Worm (Caenorhabditis elegans): Measurements from ENCODE around the gene glb-34.

glb-34 gene

DNA sequence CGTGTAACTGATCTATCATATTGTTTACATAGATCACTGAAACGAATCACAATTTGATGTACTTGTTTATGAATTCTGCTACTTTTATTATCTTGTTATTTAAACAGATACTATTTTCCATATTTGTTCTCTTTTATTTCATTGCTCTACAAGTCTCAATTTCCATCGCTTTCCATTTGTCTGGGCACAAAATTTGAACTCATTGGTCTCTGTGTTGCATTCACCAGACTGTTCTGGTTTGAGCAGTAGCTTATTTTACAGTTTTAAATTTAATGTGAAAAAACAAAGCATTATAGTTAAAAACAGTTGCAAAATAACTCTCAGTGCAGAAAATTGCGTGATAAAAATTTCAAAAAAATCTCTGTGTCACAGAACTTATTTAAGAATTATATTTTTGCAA is 15.1 kb upstream of the glb-34 start:
- no peak for TF ChIP-seq unc-39 (tag; optimal IDR thresholded peaks at IDR 0.05)
- no peak for TF ChIP-seq M03D4.4 (tag; optimal IDR thresholded peaks at IDR 0.05)
- TF ChIP-seq ham-2 (GFP tag; optimal IDR thresholded peaks at IDR 0.05) = no peak
- TF ChIP-seq drap-1 (GFP tag; optimal IDR thresholded peaks at IDR 0.05) = no peak
- TF ChIP-seq flh-1 (GFP tag; optimal IDR thresholded peaks at IDR 0.05) = no peak
- no peak for TF ChIP-seq sem-2 (GFP tag; optimal IDR thresholded peaks at IDR 0.05)
- TF ChIP-seq nhr-2 (tag; optimal IDR thresholded peaks at IDR 0.05) = no peak
- TF ChIP-seq mls-2 (tag; optimal IDR thresholded peaks at IDR 0.05) = no peak

DNA sequence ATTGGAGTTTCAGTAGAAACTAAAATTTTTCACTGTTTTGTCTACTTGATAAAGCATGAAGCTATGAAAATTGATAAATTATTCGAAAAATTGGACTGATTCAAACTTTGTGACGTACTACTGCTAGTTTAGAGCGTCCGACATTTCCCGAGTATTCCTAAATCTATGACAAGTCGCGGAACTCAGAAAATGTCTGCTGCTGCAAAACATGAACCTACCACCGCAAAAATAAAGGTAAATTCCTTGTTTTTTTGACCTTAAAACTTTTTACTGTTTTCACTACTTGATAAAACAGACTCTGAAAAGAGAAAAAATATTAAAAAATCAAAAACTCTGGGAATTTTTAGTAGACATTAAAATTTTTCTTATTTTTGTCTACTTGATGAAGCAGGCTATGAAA is 14.3 kb upstream of the glb-34 start:
- TF ChIP-seq lin-32 (GFP tag; optimal IDR thresholded peaks at IDR 0.05) (no peak), drap-1 (GFP tag; optimal IDR thresholded peaks at IDR 0.05) (no peak), elt-3 (tag; optimal IDR thresholded peaks at IDR 0.05) (no peak), ham-2 (GFP tag; optimal IDR thresholded peaks at IDR 0.05) (no peak), zip-8 (tag; optimal IDR thresholded peaks at IDR 0.05) (no peak), unc-120 (tag; optimal IDR thresholded peaks at IDR 0.05; ENCODE audit: poor library complexity, severe bottlenecking) (no peak), snpc-4 (tag; optimal IDR thresholded peaks at IDR 0.05) (no peak), mep-1 (tag; optimal IDR thresholded peaks at IDR 0.05) (no peak), ceh-83 (GFP tag; optimal IDR thresholded peaks at IDR 0.05) (no peak), lin-13 (tag; optimal IDR thresholded peaks at IDR 0.05) (no peak), hlh-1 (tag; optimal IDR thresholded peaks at IDR 0.05) (no peak), lsy-2 (tag; optimal IDR thresholded peaks at IDR 0.05) (no peak), mab-5 (tag; optimal IDR thresholded peaks at IDR 0.05) (no peak), ceh-43 (GFP tag; optimal IDR thresholded peaks at IDR 0.05) (no peak), cnd-1 (tag; optimal IDR thresholded peaks at IDR 0.05) (no peak), unc-62 (GFP tag; optimal IDR thresholded peaks at IDR 0.05) (no peak), bed-3 (GFP tag; optimal IDR thresholded peaks at IDR 0.05) (no peak), ceh-39 (tag; optimal IDR thresholded peaks at IDR 0.05) (no peak)

DNA sequence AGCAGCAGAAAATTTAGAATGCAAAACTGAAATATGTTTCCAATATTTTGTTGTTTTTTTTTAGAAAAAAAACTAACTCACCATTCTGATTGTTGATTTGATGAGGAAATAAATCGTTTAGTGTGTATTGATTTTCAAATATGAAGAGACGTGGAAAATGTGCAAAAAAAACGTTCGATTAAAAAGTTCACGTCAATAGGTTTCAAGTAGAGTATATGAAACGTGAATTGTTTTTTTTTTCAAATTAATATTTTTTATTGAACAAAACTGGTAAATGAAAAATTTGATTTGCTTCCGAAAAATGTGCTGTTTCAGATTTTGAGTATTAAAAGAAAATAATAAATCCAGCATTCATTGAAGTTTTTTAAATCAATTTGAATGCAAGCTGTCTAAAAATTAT is 8.4 kb upstream of the glb-34 start, which contains the start of gene irld-18:
Gene irld-18 (minus strand): TSS at position 101 of the 400 bp plus-strand sequence.
- no peak for TF ChIP-seq pha-4 (tag; optimal IDR thresholded peaks at IDR 0.05)
- no peak for TF ChIP-seq ceh-83 (GFP tag; optimal IDR thresholded peaks at IDR 0.05)
- no peak for TF ChIP-seq flh-1 (GFP tag; optimal IDR thresholded peaks at IDR 0.05)
- TF ChIP-seq unc-39 (tag; optimal IDR thresholded peaks at IDR 0.05) = no peak
- TF ChIP-seq ceh-39 (tag; optimal IDR thresholded peaks at IDR 0.05) = no peak
- no peak for TF ChIP-seq lsy-2 (tag; optimal IDR thresholded peaks at IDR 0.05)
- TF ChIP-seq sptf-1 (tag; optimal IDR thresholded peaks at IDR 0.05) = no peak
- no peak for TF ChIP-seq lin-32 (GFP tag; optimal IDR thresholded peaks at IDR 0.05)
- TF ChIP-seq unc-120 (tag; optimal IDR thresholded peaks at IDR 0.05; ENCODE audit: poor library complexity, severe bottlenecking) = no peak
- no peak for TF ChIP-seq drap-1 (GFP tag; optimal IDR thresholded peaks at IDR 0.05)

ce11 chrIV:14578650-14579193 is 6.2 kb upstream of the glb-34 start, which contains the start of gene Y57G11B.8:
Y57G11B.8 (minus strand) TSS chrIV:14578700.
- TF ChIP-seq M03D4.4 (tag; optimal IDR thresholded peaks at IDR 0.05) (no peak), nhr-2 (tag; optimal IDR thresholded peaks at IDR 0.05) (no peak), unc-62 (GFP tag; optimal IDR thresholded peaks at IDR 0.05) (no peak), lin-13 (tag; optimal IDR thresholded peaks at IDR 0.05) (no peak), tbx-8 (GFP tag; optimal IDR thresholded peaks at IDR 0.05) (no peak), mab-5 (tag; optimal IDR thresholded peaks at IDR 0.05) (no peak), pha-4 (tag; optimal IDR thresholded peaks at IDR 0.05) (no peak), ceh-39 (tag; optimal IDR thresholded peaks at IDR 0.05) (no peak), sptf-1 (tag; optimal IDR thresholded peaks at IDR 0.05) (no peak), sem-2 (GFP tag; optimal IDR thresholded peaks at IDR 0.05) (no peak), flh-1 (GFP tag; optimal IDR thresholded peaks at IDR 0.05) (no peak), ces-1 (GFP tag; optimal IDR thresholded peaks at IDR 0.05) (no peak), blmp-1 (tag; optimal IDR thresholded peaks at IDR 0.05) (no peak), bed-3 (GFP tag; optimal IDR thresholded peaks at IDR 0.05) (no peak), unc-120 (tag; optimal IDR thresholded peaks at IDR 0.05; ENCODE audit: poor library complexity, severe bottlenecking) (no peak), lin-32 (GFP tag; optimal IDR thresholded peaks at IDR 0.05) (no peak), hlh-1 (tag; optimal IDR thresholded peaks at IDR 0.05) (no peak)

DNA sequence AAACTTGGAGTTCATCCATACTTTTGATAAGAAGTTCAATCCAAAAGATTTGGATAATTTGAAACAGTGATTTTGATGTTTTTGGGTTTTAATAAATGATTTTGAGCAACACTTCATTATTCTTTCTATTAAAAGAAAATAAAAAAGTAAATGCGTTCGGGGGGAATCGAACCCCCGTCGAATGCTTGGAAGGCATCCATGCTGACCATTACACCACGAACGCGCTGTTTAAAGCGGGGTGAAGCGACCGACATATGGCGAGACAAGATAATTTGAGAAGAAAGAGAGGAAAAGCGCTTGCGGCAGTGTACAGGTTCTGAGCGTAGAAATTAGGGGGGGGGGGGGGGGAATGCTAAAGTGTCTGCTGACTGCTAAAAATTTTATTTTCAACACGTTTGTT is 4.0 kb upstream of the glb-34 start:
- TF ChIP-seq ceh-83 (GFP tag; optimal IDR thresholded peaks at IDR 0.05) (peak; percentile 81), mab-5 (tag; optimal IDR thresholded peaks at IDR 0.05) (no peak), ztf-11 (tag; optimal IDR thresholded peaks at IDR 0.05) (no peak), lsy-2 (tag; optimal IDR thresholded peaks at IDR 0.05) (no peak), nhr-12 (tag; optimal IDR thresholded peaks at IDR 0.05) (no peak), drap-1 (GFP tag; optimal IDR thresholded peaks at IDR 0.05) (no peak), M03D4.4 (tag; optimal IDR thresholded peaks at IDR 0.05) (peak; percentile 63), sem-2 (GFP tag; optimal IDR thresholded peaks at IDR 0.05) (no peak), flh-1 (GFP tag; optimal IDR thresholded peaks at IDR 0.05) (peak; percentile 16), nhr-237 (tag; optimal IDR thresholded peaks at IDR 0.05) (no peak), elt-1 (tag; optimal IDR thresholded peaks at IDR 0.05; ENCODE audit: borderline replicate concordance, insufficient read depth) (no peak), mls-2 (tag; optimal IDR thresholded peaks at IDR 0.05) (no peak), sptf-1 (tag; optimal IDR thresholded peaks at IDR 0.05) (no peak), ham-2 (GFP tag; optimal IDR thresholded peaks at IDR 0.05) (peak; percentile 71), unc-120 (tag; optimal IDR thresholded peaks at IDR 0.05; ENCODE audit: poor library complexity, severe bottlenecking) (no peak), lin-13 (tag; optimal IDR thresholded peaks at IDR 0.05) (no peak), ceh-39 (tag; optimal IDR thresholded peaks at IDR 0.05) (no peak), mep-1 (tag; optimal IDR thresholded peaks at IDR 0.05) (no peak), cnd-1 (tag; optimal IDR thresholded peaks at IDR 0.05) (peak; percentile 71), blmp-1 (tag; optimal IDR thresholded peaks at IDR 0.05) (no peak), bed-3 (GFP tag; optimal IDR thresholded peaks at IDR 0.05) (peak; percentile 22), snpc-4 (tag; optimal IDR thresholded peaks at IDR 0.05) (no peak), ces-1 (GFP tag; optimal IDR thresholded peaks at IDR 0.05) (no peak)
